Fruit fly (Drosophila melanogaster) whole organism, embryonic: ENCODE data around the gene Mct1.
A peak's percentile ranks its signal among the peaks of the same experiment; 100 is the strongest.

Experiments used
- CG10431 ChIP-seq: fragments of 200-800 bp; sonication (Bioruptor generic); optimal IDR thresholded peaks from 3 replicates; lab custom pipeline; 2018; ENCODE audit warnings: missing biosample characterization, mild to moderate bottlenecking, missing genetic modification characterization
- CG10959 ChIP-seq: fragments of 200-800 bp; sonication (Bioruptor generic); IDR thresholded peaks from 2 replicates; pipeline ENCODE4 v1.3.6; 2022; ENCODE audit warnings: missing biosample characterization, missing genetic modification characterization
- CG12104 ChIP-seq: fragments of 200-800 bp; sonication (Bioruptor generic); optimal IDR thresholded peaks from 3 replicates; lab custom pipeline; 2016; ENCODE audit warnings: missing biosample characterization, missing genetic modification characterization
- CG12236 ChIP-seq: fragments of 200-800 bp; sonication (Bioruptor generic); optimal IDR thresholded peaks from 2 replicates; lab custom pipeline; 2016; ENCODE audit warnings: missing biosample characterization, missing genetic modification characterization
- CG12942 ChIP-seq: fragments of 200-800 bp; sonication (Bioruptor generic); optimal IDR thresholded peaks from 3 replicates; lab custom pipeline; 2016; ENCODE audit warnings: missing biosample characterization, missing genetic modification characterization
- CG13123 ChIP-seq: fragments of 200-800 bp; sonication (Bioruptor generic); optimal IDR thresholded peaks from 2 replicates; lab custom pipeline; 2016; ENCODE audit warnings: missing biosample characterization, missing genetic modification characterization
- CG13424 ChIP-seq: fragments of 200-800 bp; sonication (Bioruptor generic); optimal IDR thresholded peaks from 2 replicates; lab custom pipeline; 2019; ENCODE audit warnings: missing biosample characterization, mild to moderate bottlenecking, missing genetic modification characterization, moderate library complexity
- CG14050 ChIP-seq: fragments of 200-800 bp; sonication (Bioruptor generic); IDR thresholded peaks from 3 replicates; pipeline ENCODE4 v1.3.6; 2022; ENCODE audit warnings: missing biosample characterization, missing genetic modification characterization
- CG14710 ChIP-seq: fragments of 200-800 bp; sonication (Bioruptor generic); optimal IDR thresholded peaks from 3 replicates; lab custom pipeline; 2019; ENCODE audit warnings: missing biosample characterization, mild to moderate bottlenecking, missing genetic modification characterization, moderate library complexity
- CG15514 ChIP-seq: fragments of 200-800 bp; sonication (Bioruptor generic); optimal IDR thresholded peaks from 3 replicates; lab custom pipeline; 2017; ENCODE audit warnings: missing biosample characterization, missing genetic modification characterization, mild to moderate bottlenecking, moderate library complexity, missing genetic modification reagents
- CG15601 ChIP-seq: fragments of 200-800 bp; sonication (Bioruptor generic); optimal IDR thresholded peaks from 3 replicates; lab custom pipeline; 2019; ENCODE audit warnings: missing biosample characterization, mild to moderate bottlenecking, missing genetic modification characterization, moderate library complexity
- CG16863 ChIP-seq: fragments of 200-800 bp; sonication (Bioruptor generic); optimal IDR thresholded peaks from 3 replicates; lab custom pipeline; 2016; ENCODE audit warnings: missing biosample characterization, missing genetic modification characterization
- CG17359 ChIP-seq: fragments of 200-800 bp; sonication (Bioruptor generic); optimal IDR thresholded peaks from 3 replicates; lab custom pipeline; 2018; ENCODE audit warnings: missing biosample characterization, mild to moderate bottlenecking, missing genetic modification characterization, moderate library complexity
- CG17568 ChIP-seq: fragments of 200-800 bp; sonication (Bioruptor generic); optimal IDR thresholded peaks from 2 replicates; lab custom pipeline; 2018; ENCODE audit warnings: missing biosample characterization, mild to moderate bottlenecking, missing genetic modification characterization, moderate library complexity
- CG31224 ChIP-seq: fragments of 200-800 bp; sonication (Bioruptor generic); IDR thresholded peaks from 2 replicates; pipeline ENCODE4 v1.3.6; 2022; ENCODE audit warnings: missing biosample characterization, missing genetic modification characterization
- CG31441 ChIP-seq: fragments of 200-800 bp; sonication (Bioruptor generic); IDR thresholded peaks from 2 replicates; pipeline ENCODE4 v1.3.6; 2022; ENCODE audit warnings: missing biosample characterization, missing genetic modification characterization
- CG32532 ChIP-seq: fragments of 200-800 bp; sonication (Bioruptor generic); IDR thresholded peaks from 2 replicates; pipeline ENCODE4 v1.3.6; 2022; ENCODE audit warnings: missing biosample characterization, missing genetic modification characterization
- CG34422 ChIP-seq: fragments of 200-800 bp; sonication (Bioruptor generic); IDR thresholded peaks from 3 replicates; pipeline ENCODE4 v1.3.6; 2022; ENCODE audit warnings: missing biosample characterization, missing genetic modification characterization
- CG3726 ChIP-seq: fragments of 200-800 bp; sonication (Bioruptor generic); IDR thresholded peaks from 3 replicates; pipeline ENCODE4, ENCODE4 v1.3.6; 2022; ENCODE audit warnings: missing biosample characterization, missing genetic modification characterization
- CG3995 ChIP-seq: fragments of 200-800 bp; sonication (Bioruptor generic); optimal IDR thresholded peaks from 3 replicates; lab custom pipeline; 2016; ENCODE audit warnings: missing biosample characterization, missing genetic modification characterization
- CG6175 ChIP-seq: fragments of 200-800 bp; sonication (Bioruptor generic); IDR thresholded peaks from 3 replicates; pipeline ENCODE4 v1.3.6; 2022; ENCODE audit warnings: missing biosample characterization, missing genetic modification characterization
- CG7271 ChIP-seq: fragments of 200-800 bp; sonication (Bioruptor generic); optimal IDR thresholded peaks from 2 replicates; lab custom pipeline; 2018; ENCODE audit warnings: missing biosample characterization, mild to moderate bottlenecking, missing genetic modification characterization, moderate library complexity
- CG7839 ChIP-seq: fragments of 200-800 bp; sonication (Bioruptor generic); optimal IDR thresholded peaks from 3 replicates; lab custom pipeline; 2018; ENCODE audit warnings: missing biosample characterization, mild to moderate bottlenecking, missing genetic modification characterization, moderate library complexity
- CG8924 ChIP-seq: fragments of 200-800 bp; optimal IDR thresholded peaks from 3 replicates; lab custom pipeline; 2019; ENCODE audit warnings: missing biosample characterization, mild to moderate bottlenecking, missing genetic modification characterization, moderate library complexity
- CG9609 ChIP-seq: fragments of 200-800 bp; sonication (Bioruptor generic); optimal IDR thresholded peaks from 3 replicates; lab custom pipeline; 2016; ENCODE audit warnings: missing biosample characterization, missing genetic modification characterization
- CG9817 ChIP-seq: fragments of 200-800 bp; sonication (Bioruptor generic); optimal IDR thresholded peaks from 2 replicates; lab custom pipeline; 2018; ENCODE audit warnings: missing biosample characterization, mild to moderate bottlenecking, missing genetic modification characterization, moderate library complexity
- CrebB ChIP-seq: fragments of 200-800 bp; sonication (Bioruptor generic); optimal IDR thresholded peaks from 3 replicates; lab custom pipeline; 2018; ENCODE audit warnings: missing biosample characterization, mild to moderate bottlenecking, missing genetic modification characterization
- D19B ChIP-seq: fragments of 200-800 bp; sonication (Bioruptor generic); optimal IDR thresholded peaks from 2 replicates; lab custom pipeline; 2017; ENCODE audit warnings: missing biosample characterization, mild to moderate bottlenecking, missing genetic modification characterization
- Deaf1 ChIP-seq: fragments of 200-800 bp; optimal IDR thresholded peaks from 3 replicates; lab custom pipeline; 2019; ENCODE audit warnings: missing biosample characterization, mild to moderate bottlenecking, missing genetic modification characterization, moderate library complexity
- Dip2 ChIP-seq: fragments of 200-800 bp; sonication (Bioruptor generic); IDR thresholded peaks from 2 replicates; pipeline ENCODE4 v1.3.6; 2022; ENCODE audit warnings: missing biosample characterization, missing genetic modification characterization
- Fer2 ChIP-seq: fragments of 200-800 bp; sonication (Bioruptor generic); optimal IDR thresholded peaks from 2 replicates; lab custom pipeline; 2018; ENCODE audit warnings: missing biosample characterization, mild to moderate bottlenecking, missing genetic modification characterization, moderate library complexity
- Gug ChIP-seq: fragments of 200-800 bp; sonication (Bioruptor generic); IDR thresholded peaks from 4 replicates; pipeline ENCODE4 v1.3.6; 2022; ENCODE audit warnings: missing biosample characterization, missing genetic modification characterization
- Hmx ChIP-seq: fragments of 200-800 bp; sonication (Bioruptor generic); optimal IDR thresholded peaks from 2 replicates; lab custom pipeline; 2016; ENCODE audit warnings: missing biosample characterization, missing genetic modification characterization
- Hr78 ChIP-seq, 2 experiments: fragments of 200-800 bp in 1 of 2; fragments of >200 bp in 1 of 2; sonication (Bioruptor generic) in 1 of 2; optimal IDR thresholded peaks; 2 replicates each; lab custom pipeline; 2017 to 2019; ENCODE audit warnings: missing biosample characterization in 2 of 2, missing genetic modification characterization in 2 of 2, mild to moderate bottlenecking in 1 of 2, moderate library complexity in 1 of 2
- Lhr ChIP-seq: fragments of 200-800 bp; sonication (Bioruptor generic); optimal IDR thresholded peaks from 3 replicates; lab custom pipeline; 2017; ENCODE audit warnings: mild to moderate bottlenecking, missing biosample characterization, missing genetic modification reagents, missing genetic modification characterization
- Meics ChIP-seq: fragments of 200-800 bp; sonication (Bioruptor generic); optimal IDR thresholded peaks from 2 replicates; lab custom pipeline; 2017; ENCODE audit warnings: missing biosample characterization, mild to moderate bottlenecking, missing genetic modification characterization
- Nf-YC ChIP-seq: fragments of 200-800 bp; optimal IDR thresholded peaks from 3 replicates; lab custom pipeline; 2019; ENCODE audit warnings: missing biosample characterization, mild to moderate bottlenecking, missing genetic modification characterization, moderate library complexity
- NfI ChIP-seq: fragments of 200-800 bp; sonication (Bioruptor generic); optimal IDR thresholded peaks from 3 replicates; lab custom pipeline; 2018; ENCODE audit warnings: missing biosample characterization, mild to moderate bottlenecking, missing genetic modification characterization, moderate library complexity
- abd-A ChIP-seq: fragments of 200-800 bp; sonication (Bioruptor generic); optimal IDR thresholded peaks from 3 replicates; lab custom pipeline; 2019; ENCODE audit warnings: missing biosample characterization, mild to moderate bottlenecking, missing genetic modification characterization, moderate library complexity
- al ChIP-seq: fragments of 200-800 bp; sonication (Bioruptor generic); IDR thresholded peaks from 2 replicates; pipeline ENCODE4 v1.3.6; 2022; ENCODE audit warnings: missing biosample characterization, missing genetic modification characterization
- emc ChIP-seq: fragments of 200-800 bp; sonication (Bioruptor generic); optimal IDR thresholded peaks from 2 replicates; lab custom pipeline; 2016; ENCODE audit warnings: missing biosample characterization, missing genetic modification characterization
- hb ChIP-seq: fragments of 200-800 bp; sonication (Bioruptor generic); IDR thresholded peaks from 3 replicates; pipeline ENCODE4 v1.3.6; 2022; ENCODE audit warnings: missing biosample characterization, missing genetic modification characterization; ENCODE audit not compliant: partially characterized antibody
- hkb ChIP-seq, 2 experiments: fragments of 200-800 bp in 1 of 2; fragments of >200 bp in 1 of 2; sonication (Bioruptor generic) in 1 of 2; IDR thresholded peaks in 1 of 2; optimal IDR thresholded peaks in 1 of 2; 2 replicates each; pipeline versions ENCODE4 v1.3.6 to Lab custom; 2017 to 2022; ENCODE audit warnings: missing biosample characterization in 1 of 2, missing genetic modification characterization in 1 of 2
- kay ChIP-seq: fragments of 200-800 bp; sonication (Bioruptor generic); optimal IDR thresholded peaks from 2 replicates; lab custom pipeline; 2016; ENCODE audit warnings: missing biosample characterization, missing genetic modification characterization
- nau ChIP-seq: fragments of 200-800 bp; sonication (Bioruptor generic); optimal IDR thresholded peaks from 3 replicates; lab custom pipeline; 2017; ENCODE audit warnings: missing biosample characterization, mild to moderate bottlenecking, missing genetic modification characterization, missing genetic modification reagents
- nerfin-1 ChIP-seq: fragments of 200-800 bp; sonication (Bioruptor generic); optimal IDR thresholded peaks from 3 replicates; lab custom pipeline; 2019; ENCODE audit warnings: missing biosample characterization, mild to moderate bottlenecking, missing genetic modification characterization, moderate library complexity
- nmo ChIP-seq: fragments of 200-800 bp; sonication (Bioruptor generic); optimal IDR thresholded peaks from 2 replicates; lab custom pipeline; 2018; ENCODE audit warnings: missing biosample characterization, mild to moderate bottlenecking, missing genetic modification characterization, moderate library complexity
- sim ChIP-seq: fragments of 200-800 bp; sonication (Bioruptor generic); IDR thresholded peaks from 2 replicates; pipeline ENCODE4 v1.3.6; 2022; ENCODE audit warnings: missing biosample characterization, missing genetic modification characterization
- sob ChIP-seq: fragments of 200-800 bp; sonication (Bioruptor generic); IDR thresholded peaks from 2 replicates; pipeline ENCODE4 v1.3.6; 2022; ENCODE audit warnings: missing biosample characterization, missing genetic modification characterization
- trh ChIP-seq: fragments of 200-800 bp; sonication (Bioruptor generic); optimal IDR thresholded peaks from 2 replicates; lab custom pipeline; 2016; ENCODE audit warnings: missing biosample characterization, missing genetic modification characterization

Mct1 gene

DNA sequence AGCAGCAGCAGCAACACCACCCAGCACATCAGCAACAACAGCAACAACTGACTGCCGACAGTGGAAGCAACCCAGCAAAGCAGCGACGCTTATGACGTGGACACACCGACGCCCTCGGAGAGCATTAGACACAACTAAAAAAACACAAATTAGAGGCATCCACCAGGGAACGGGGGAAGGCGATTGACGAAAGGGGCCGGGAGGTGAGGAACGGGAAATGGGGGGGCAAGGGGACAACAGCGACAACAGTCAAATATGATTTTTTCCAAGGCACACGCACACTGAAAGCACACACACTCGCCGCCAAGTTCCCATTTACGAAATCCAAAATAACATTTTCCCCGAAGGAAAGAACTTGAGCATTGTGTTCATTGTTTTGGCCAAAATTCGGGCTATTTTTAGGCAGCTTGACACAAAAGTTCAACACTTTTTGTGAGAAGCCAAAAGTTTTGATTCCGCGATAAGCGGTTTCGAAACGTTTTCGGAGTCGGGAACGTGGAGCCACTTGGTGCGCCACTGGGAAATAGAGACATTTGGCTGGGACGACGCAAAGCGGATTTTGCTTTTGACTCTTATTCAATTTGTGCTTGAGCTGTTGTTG, 19.8 kb downstream of the Mct1 start (continued):
- no peak for TF ChIP-seq Fer2 (tag; lab: Kevin White, UChicago)
- TF ChIP-seq CG13424 (tag; lab: Kevin White, UChicago), result peak; percentile 31
- TF ChIP-seq Deaf1, result no peak
- TF ChIP-seq CG34422 (GFP tag; lab: Robert Waterston, UW), result no peak
- TF ChIP-seq trh (GFP tag; lab: Kevin White, UChicago), result no peak
- TF ChIP-seq CG6175 (GFP tag; lab: Robert Waterston, UW), result peak; percentile 91
- no peak for TF ChIP-seq CG17568 (GFP tag; lab: Kevin White, UChicago)
- TF ChIP-seq CG17359 (tag; lab: Kevin White, UChicago), result no peak
- TF ChIP-seq CG9817 (tag; lab: Kevin White, UChicago), result peak; percentile 14
- TF ChIP-seq sob, result no peak
- TF ChIP-seq CG15514, result no peak
- no peak for TF ChIP-seq CG15601 (tag; lab: Kevin White, UChicago)
- TF ChIP-seq Meics (GFP tag; lab: Kevin White, UChicago), result peak; percentile 27
- no peak for TF ChIP-seq hkb (optimal IDR thresholded peaks at IDR 0.05; lab: Kevin White, UChicago)
- TF ChIP-seq hkb (GFP tag; IDR thresholded peaks at IDR 0.05; lab: Robert Waterston, UW), result peak; percentile 47; the same call in 1 of the 2 replicates
- TF ChIP-seq CG7271 (tag; lab: Kevin White, UChicago), result no peak
- no peak for TF ChIP-seq CG3726 (GFP tag; lab: Robert Waterston, UW)
- TF ChIP-seq CG14710, result no peak
- TF ChIP-seq al (GFP tag; lab: Robert Waterston, UW), result peak; percentile 24; the same call in 1 of the 2 replicates
- TF ChIP-seq CG8924 (tag; lab: Kevin White, UChicago), result no peak
- TF ChIP-seq Dip2 (GFP tag; lab: Robert Waterston, UW), result no peak
- TF ChIP-seq CG12104 (GFP tag; lab: Kevin White, UChicago), result no peak
- no peak for TF ChIP-seq CG9609 (GFP tag; lab: Kevin White, UChicago)
- TF ChIP-seq D19B (GFP tag; lab: Kevin White, UChicago), result peak; percentile 8
- no peak for TF ChIP-seq CG32532 (GFP tag; lab: Robert Waterston, UW)
- peak; percentile 49 for TF ChIP-seq CG7839 (tag; lab: Kevin White, UChicago)
- TF ChIP-seq CG16863 (GFP tag; lab: Kevin White, UChicago), result no peak
- TF ChIP-seq Lhr (GFP tag; lab: Kevin White, UChicago), result no peak
- TF ChIP-seq CG12942, result no peak
- no peak for TF ChIP-seq CG3995 (GFP tag; lab: Kevin White, UChicago)
- TF ChIP-seq CrebB (tag; lab: Kevin White, UChicago), result no peak
- TF ChIP-seq sim (GFP tag; lab: Robert Waterston, UW), result no peak
- peak; percentile 37 for TF ChIP-seq nmo (GFP tag; lab: Kevin White, UChicago)
- no peak for TF ChIP-seq CG31224 (GFP tag; lab: Robert Waterston, UW)
- TF ChIP-seq Nf-YC (tag; lab: Kevin White, UChicago), result no peak
- TF ChIP-seq CG31441, result 0 out of 2 replicates have a peak, but pooled peaks have one; percentile 9
- no peak for TF ChIP-seq CG10959 (GFP tag; lab: Robert Waterston, UW)
- no peak for TF ChIP-seq CG12236 (GFP tag; lab: Kevin White, UChicago)
- TF ChIP-seq nau, result no peak
- TF ChIP-seq Hmx (GFP tag; lab: Kevin White, UChicago), result no peak
- no peak for TF ChIP-seq CG10431
- no peak for TF ChIP-seq CG13123 (GFP tag; lab: Kevin White, UChicago)
- TF ChIP-seq emc (GFP tag; lab: Kevin White, UChicago), result no peak
- no peak for TF ChIP-seq Hr78 (GFP tag; optimal IDR thresholded peaks at IDR 0.05; lab: Kevin White, UChicago)
- no peak for TF ChIP-seq kay (GFP tag; lab: Kevin White, UChicago)
- TF ChIP-seq nerfin-1 (tag; lab: Kevin White, UChicago), result no peak
- peak; percentile 31; the same call in 2 of the 4 replicates for TF ChIP-seq Gug
- TF ChIP-seq CG14050 (GFP tag; lab: Robert Waterston, UW), result no peak
- TF ChIP-seq NfI (GFP tag; lab: Kevin White, UChicago), result peak; percentile 19
- no peak for TF ChIP-seq hb (GFP tag; lab: Robert Waterston, UW)
- TF ChIP-seq abd-A (tag; lab: Kevin White, UChicago), result no peak
